Fruit fly (Drosophila melanogaster) whole organism, pupa: Measurements from ENCODE around the gene Gdi.

Experiments
- CG14655 ChIP-seq: fragments of 200-800 bp; sonication (Bioruptor generic); optimal IDR thresholded peaks from 3 replicates; lab custom pipeline; 2017; ENCODE audit warnings: mild to moderate bottlenecking, missing biosample characterization, missing genetic modification reagents, missing genetic modification characterization
- CG9948 ChIP-seq: fragments of 200-800 bp; sonication (Bioruptor generic); optimal IDR thresholded peaks from 2 replicates; lab custom pipeline; 2018; ENCODE audit warnings: missing biosample characterization, mild to moderate bottlenecking, missing genetic modification characterization, moderate library complexity

DNA sequence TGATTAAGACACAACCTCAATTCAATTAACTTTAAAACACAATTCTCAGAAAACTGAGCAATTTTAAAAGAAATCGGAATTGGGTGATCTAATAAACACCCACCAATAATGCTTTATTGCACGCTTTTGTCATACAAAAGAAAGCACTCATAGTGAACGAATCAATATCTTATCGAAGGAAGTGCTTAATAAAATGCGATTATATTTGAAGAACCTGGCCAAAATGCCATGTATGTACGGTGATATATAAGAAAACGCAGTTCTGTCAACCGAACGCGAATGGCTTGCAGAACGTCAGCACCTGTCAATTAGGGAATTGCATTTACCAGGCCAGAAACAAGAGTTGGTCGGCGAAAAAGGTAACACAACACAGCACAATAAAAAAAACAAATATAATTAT, 19.1 kb upstream of the Gdi start:
- TF ChIP-seq CG14655 (GFP tag; lab: Kevin White, UChicago), result no peak
- TF ChIP-seq CG9948, result no peak
